Worm (Caenorhabditis elegans) whole organism, L3 larva: ENCODE measurements around the gene vdac-1.

Source experiments
- R02D3.7 ChIP-seq: fragments of 150-350 bp; optimal IDR thresholded peaks from 2 replicates; lab custom pipeline; 2014; ENCODE audit warnings: missing biosample characterization, missing genetic modification characterization
- aly-2 ChIP-seq: fragments of 150-350 bp; optimal IDR thresholded peaks from 2 replicates; lab custom pipeline; 2014; ENCODE audit warnings: missing biosample characterization, missing genetic modification characterization
- ama-1 ChIP-seq: fragments of 150-350 bp; optimal IDR thresholded peaks from 2 replicates; lab custom pipeline; 2018
- ceh-16 ChIP-seq: sonication (generic microtip); optimal IDR thresholded peaks from 2 replicates; lab custom pipeline; 2017; ENCODE audit warnings: missing biosample characterization, missing genetic modification characterization
- ceh-28 ChIP-seq: fragments of 150-350 bp; optimal IDR thresholded peaks from 2 replicates; lab custom pipeline; 2014; ENCODE audit warnings: missing biosample characterization, missing genetic modification reagents, missing genetic modification characterization
- ceh-82 ChIP-seq: fragments of 150-350 bp; optimal IDR thresholded peaks from 2 replicates; lab custom pipeline; 2014; ENCODE audit warnings: missing biosample characterization, missing genetic modification characterization
- ceh-9 ChIP-seq: sonication (generic microtip); optimal IDR thresholded peaks from 2 replicates; lab custom pipeline; 2018; ENCODE audit warnings: missing biosample characterization, missing genetic modification characterization
- daf-12 ChIP-seq: fragments of 150-350 bp; optimal IDR thresholded peaks from 2 replicates; lab custom pipeline; 2014; ENCODE audit warnings: missing biosample characterization, missing genetic modification reagents, missing genetic modification characterization
- egl-27 ChIP-seq: sonication (generic microtip); optimal IDR thresholded peaks from 4 replicates; lab custom pipeline; 2017; ENCODE audit warnings: missing biosample characterization, missing genetic modification reagents, missing genetic modification characterization
- egl-5 ChIP-seq: fragments of 150-350 bp; optimal IDR thresholded peaks from 2 replicates; lab custom pipeline; 2017; ENCODE audit warnings: missing biosample characterization, missing genetic modification reagents, missing genetic modification characterization, inconsistent platforms
- elt-1 ChIP-seq: fragments of 150-350 bp; optimal IDR thresholded peaks from 2 replicates; lab custom pipeline; 2014; ENCODE audit warnings: missing biosample characterization, missing genetic modification characterization
- elt-2 ChIP-seq: sonication (generic microtip); optimal IDR thresholded peaks from 2 replicates; lab custom pipeline; 2016; ENCODE audit warnings: missing genetic modification reagents, mild to moderate bottlenecking, missing genetic modification characterization, missing compliant biosample characterization
- elt-3 ChIP-seq, 3 experiments: fragments of 150-350 bp in 1 of 3; sonication (generic microtip) in 2 of 3; optimal IDR thresholded peaks; 2 replicates in 2 of 3; 4 replicates in 1 of 3; lab custom pipeline; 2014 to 2017; ENCODE audit warnings: missing biosample characterization in 3 of 3, missing genetic modification characterization in 3 of 3
- eor-1 ChIP-seq, 2 experiments: fragments of 150-350 bp; optimal IDR thresholded peaks; 2 replicates each; lab custom pipeline; 2014 to 2018; ENCODE audit warnings: missing biosample characterization in 2 of 2, missing genetic modification characterization in 2 of 2
- fkh-10 ChIP-seq: sonication (generic microtip); optimal IDR thresholded peaks from 2 replicates; lab custom pipeline; 2017; ENCODE audit warnings: missing biosample characterization, missing genetic modification reagents, missing genetic modification characterization
- fkh-2 ChIP-seq: fragments of 150-350 bp; optimal IDR thresholded peaks from 2 replicates; lab custom pipeline; 2014; ENCODE audit warnings: missing biosample characterization, missing genetic modification reagents, missing genetic modification characterization
- fos-1 ChIP-seq: fragments of 150-350 bp; optimal IDR thresholded peaks from 2 replicates; lab custom pipeline; 2014; ENCODE audit warnings: missing biosample characterization, missing genetic modification characterization
- hmg-11 ChIP-seq: sonication (generic microtip); optimal IDR thresholded peaks from 2 replicates; lab custom pipeline; 2016; ENCODE audit warnings: missing genetic modification characterization, missing compliant biosample characterization
- jun-1 ChIP-seq: fragments of 150-350 bp; optimal IDR thresholded peaks from 2 replicates; lab custom pipeline; 2014; ENCODE audit warnings: missing biosample characterization, missing genetic modification reagents, missing genetic modification characterization
- lin-15B ChIP-seq: fragments of 150-350 bp; optimal IDR thresholded peaks from 2 replicates; lab custom pipeline; 2014; ENCODE audit warnings: missing biosample characterization, missing genetic modification characterization
- lin-39 ChIP-seq: fragments of 150-350 bp; optimal IDR thresholded peaks from 2 replicates; lab custom pipeline; 2018; ENCODE audit warnings: missing biosample characterization, missing genetic modification reagents, missing genetic modification characterization
- lsy-12 ChIP-seq: sonication (generic microtip); optimal IDR thresholded peaks from 2 replicates; lab custom pipeline; 2016; ENCODE audit warnings: mild to moderate bottlenecking, missing genetic modification characterization, missing compliant biosample characterization
- mdl-1 ChIP-seq: fragments of 150-350 bp; optimal IDR thresholded peaks from 2 replicates; lab custom pipeline; 2014; ENCODE audit warnings: missing biosample characterization, missing genetic modification characterization
- mml-1 ChIP-seq: fragments of 150-350 bp; sonication (generic microtip); optimal IDR thresholded peaks from 3 replicates; lab custom pipeline; 2014; ENCODE audit warnings: missing biosample characterization, missing genetic modification characterization
- nfya-1 ChIP-seq: sonication (generic microtip); optimal IDR thresholded peaks from 2 replicates; lab custom pipeline; 2017; ENCODE audit warnings: missing genetic modification characterization, mild to moderate bottlenecking, missing compliant biosample characterization, antibody characterized with exemption, moderate library complexity; ENCODE audit not compliant: insufficient read depth
- nhr-11 ChIP-seq: fragments of 150-350 bp; optimal IDR thresholded peaks from 2 replicates; lab custom pipeline; 2014; ENCODE audit warnings: missing biosample characterization, missing genetic modification characterization
- nhr-12 ChIP-seq: fragments of 150-350 bp; optimal IDR thresholded peaks from 2 replicates; lab custom pipeline; 2014; ENCODE audit warnings: missing biosample characterization, missing genetic modification characterization
- nhr-23 ChIP-seq: fragments of 150-350 bp; optimal IDR thresholded peaks from 2 replicates; lab custom pipeline; 2014; ENCODE audit warnings: missing biosample characterization, missing genetic modification reagents, missing genetic modification characterization
- nhr-237 ChIP-seq: fragments of 150-350 bp; optimal IDR thresholded peaks from 2 replicates; lab custom pipeline; 2014; ENCODE audit warnings: missing biosample characterization, missing genetic modification characterization
- nhr-25 ChIP-seq: sonication (generic microtip); optimal IDR thresholded peaks from 2 replicates; lab custom pipeline; 2017; ENCODE audit warnings: missing biosample characterization, missing genetic modification characterization
- nhr-28 ChIP-seq: fragments of 150-350 bp; optimal IDR thresholded peaks from 2 replicates; lab custom pipeline; 2014; ENCODE audit warnings: missing biosample characterization, missing genetic modification characterization
- nhr-43 ChIP-seq: sonication (generic microtip); optimal IDR thresholded peaks from 2 replicates; lab custom pipeline; 2016; ENCODE audit warnings: mild to moderate bottlenecking, missing genetic modification characterization, missing compliant biosample characterization; ENCODE audit not compliant: poor library complexity, severe bottlenecking
- nhr-67 ChIP-seq: fragments of 150-350 bp; optimal IDR thresholded peaks from 2 replicates; lab custom pipeline; 2014; ENCODE audit warnings: missing biosample characterization, missing genetic modification characterization
- nhr-76 ChIP-seq: fragments of 150-350 bp; sonication (generic microtip); optimal IDR thresholded peaks from 5 replicates; lab custom pipeline; 2014; ENCODE audit warnings: missing biosample characterization, missing genetic modification characterization
- nhr-77 ChIP-seq: fragments of 150-350 bp; optimal IDR thresholded peaks from 2 replicates; lab custom pipeline; 2014; ENCODE audit warnings: missing biosample characterization, missing genetic modification characterization
- pha-4 ChIP-seq: fragments of 150-350 bp; optimal IDR thresholded peaks from 2 replicates; lab custom pipeline; 2014; ENCODE audit warnings: missing biosample characterization, missing genetic modification reagents, missing genetic modification characterization
- pqm-1 ChIP-seq: fragments of 150-350 bp; optimal IDR thresholded peaks from 2 replicates; lab custom pipeline; 2017; ENCODE audit warnings: missing biosample characterization, missing genetic modification characterization, inconsistent platforms
- sea-2 ChIP-seq: fragments of 150-350 bp; sonication (generic microtip); optimal IDR thresholded peaks from 4 replicates; lab custom pipeline; 2014; ENCODE audit warnings: missing biosample characterization, missing genetic modification reagents, missing genetic modification characterization
- skn-1 ChIP-seq: fragments of 150-350 bp; optimal IDR thresholded peaks from 2 replicates; lab custom pipeline; 2014; ENCODE audit warnings: missing biosample characterization, missing genetic modification characterization
- snpc-4 ChIP-seq: fragments of 150-350 bp; optimal IDR thresholded peaks from 2 replicates; lab custom pipeline; 2014; ENCODE audit warnings: missing biosample characterization, missing genetic modification characterization
- tbx-2 ChIP-seq: sonication (generic microtip); optimal IDR thresholded peaks from 2 replicates; lab custom pipeline; 2016; ENCODE audit warnings: mild to moderate bottlenecking, missing genetic modification characterization, missing compliant biosample characterization
- unc-39 ChIP-seq: sonication (generic microtip); optimal IDR thresholded peaks from 4 replicates; lab custom pipeline; 2017; ENCODE audit warnings: missing biosample characterization, missing genetic modification characterization
- unc-62 ChIP-seq: fragments of 150-350 bp; sonication (generic microtip); optimal IDR thresholded peaks from 4 replicates; lab custom pipeline; 2014; ENCODE audit warnings: missing biosample characterization, missing genetic modification reagents, missing genetic modification characterization
- zag-1 ChIP-seq: fragments of 150-350 bp; optimal IDR thresholded peaks from 2 replicates; lab custom pipeline; 2014; ENCODE audit warnings: missing biosample characterization, missing genetic modification characterization

The vdac-1 gene

DNA sequence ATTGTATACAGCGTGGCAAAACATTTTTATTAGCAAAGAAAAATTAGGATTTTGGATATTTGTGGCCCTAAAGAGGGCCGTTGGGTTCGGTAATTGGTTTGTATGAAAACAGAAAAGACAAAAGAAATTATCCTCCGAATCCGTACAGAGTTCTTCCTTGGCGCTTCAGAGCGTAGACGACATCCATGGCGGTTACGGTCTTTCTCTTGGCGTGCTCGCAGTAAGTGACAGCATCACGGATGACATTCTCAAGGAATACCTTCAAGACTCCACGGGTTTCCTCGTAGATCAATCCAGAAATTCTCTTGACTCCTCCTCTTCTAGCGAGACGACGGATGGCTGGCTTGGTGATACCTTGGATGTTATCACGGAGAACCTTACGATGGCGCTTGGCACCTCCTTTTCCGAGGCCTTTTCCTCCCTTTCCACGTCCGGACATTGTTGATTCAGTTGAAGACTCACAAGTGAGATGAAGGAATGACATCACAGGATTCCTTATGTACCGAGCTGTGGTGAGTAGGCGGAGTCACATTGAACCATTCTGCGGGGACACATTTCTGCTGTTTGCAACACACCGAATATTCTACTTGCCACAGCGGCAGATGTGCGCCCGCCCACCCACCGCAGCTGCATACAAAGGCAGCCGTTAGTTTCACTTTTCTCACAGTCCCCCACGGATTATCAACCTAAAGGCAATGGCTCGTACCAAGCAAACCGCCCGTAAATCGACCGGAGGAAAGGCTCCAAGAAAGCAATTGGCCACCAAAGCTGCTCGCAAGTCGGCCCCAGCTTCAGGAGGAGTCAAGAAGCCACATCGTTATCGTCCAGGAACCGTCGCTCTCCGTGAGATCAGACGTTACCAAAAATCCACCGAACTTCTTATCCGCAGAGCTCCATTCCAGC, 19.9 kb downstream of the vdac-1 start, which contains the start of the genes his-60 and his-59:
Gene his-60, minus strand, starts transcription at position 439 of the 903 bp plus-strand sequence.
Gene his-59, plus strand, starts transcription at position 696 of the 903 bp plus-strand sequence.
- TF ChIP-seq nhr-11 = no peak
- peak; percentile 6 for TF ChIP-seq snpc-4 (tag; lab: Kevin White, UChicago)
- TF ChIP-seq tbx-2 (tag; lab: Kevin White, UChicago) = no peak
- no peak for TF ChIP-seq ceh-82 (tag; lab: Kevin White, UChicago)
- TF ChIP-seq nhr-12 = no peak
- no peak for TF ChIP-seq unc-62
- peak; percentile 43 for TF ChIP-seq pha-4
- no peak for TF ChIP-seq nhr-28 (tag; lab: Kevin White, UChicago)
- TF ChIP-seq nhr-237 (tag; lab: Kevin White, UChicago) = no peak
- TF ChIP-seq eor-1 (tag; optimal IDR thresholded peaks at IDR 0.05; lab: Kevin White, UChicago) = no peak
- TF ChIP-seq jun-1 (tag; lab: Kevin White, UChicago) = no peak
- TF ChIP-seq daf-12 (tag; lab: Kevin White, UChicago) = no peak
- TF ChIP-seq elt-3 (tag; optimal IDR thresholded peaks at IDR 0.05; lab: Kevin White, UChicago) = no peak
- peak; percentile 27 for TF ChIP-seq elt-2
- TF ChIP-seq pqm-1 (tag; lab: Kevin White, UChicago) = peak; percentile 33
- no peak for TF ChIP-seq elt-1 (tag; lab: Kevin White, UChicago)
- TF ChIP-seq ama-1 (lab: Kevin White, UChicago) = no peak
- TF ChIP-seq hmg-11 (tag; lab: Kevin White, UChicago) = no peak
- TF ChIP-seq nhr-25 = peak; percentile 90
- no peak for TF ChIP-seq sea-2 (GFP tag; lab: Kevin White, UChicago)
- no peak for TF ChIP-seq egl-5
- no peak for TF ChIP-seq fkh-2
- peak; percentile 4 for TF ChIP-seq lin-15B (tag; lab: Kevin White, UChicago)
- no peak for TF ChIP-seq R02D3.7
- TF ChIP-seq nhr-67 = no peak
- no peak for TF ChIP-seq ceh-16 (tag; lab: Kevin White, UChicago)
- TF ChIP-seq aly-2 = no peak
- no peak for TF ChIP-seq zag-1 (tag; lab: Kevin White, UChicago)
- peak; percentile 51 for TF ChIP-seq nhr-43 (tag; lab: Kevin White, UChicago)
- TF ChIP-seq nhr-77 = no peak
- no peak for TF ChIP-seq unc-39
- no peak for TF ChIP-seq ceh-9 (tag; lab: Kevin White, UChicago)
- peak; percentile 6 for TF ChIP-seq lsy-12 (tag; lab: Kevin White, UChicago)
- TF ChIP-seq fos-1 = no peak

DNA sequence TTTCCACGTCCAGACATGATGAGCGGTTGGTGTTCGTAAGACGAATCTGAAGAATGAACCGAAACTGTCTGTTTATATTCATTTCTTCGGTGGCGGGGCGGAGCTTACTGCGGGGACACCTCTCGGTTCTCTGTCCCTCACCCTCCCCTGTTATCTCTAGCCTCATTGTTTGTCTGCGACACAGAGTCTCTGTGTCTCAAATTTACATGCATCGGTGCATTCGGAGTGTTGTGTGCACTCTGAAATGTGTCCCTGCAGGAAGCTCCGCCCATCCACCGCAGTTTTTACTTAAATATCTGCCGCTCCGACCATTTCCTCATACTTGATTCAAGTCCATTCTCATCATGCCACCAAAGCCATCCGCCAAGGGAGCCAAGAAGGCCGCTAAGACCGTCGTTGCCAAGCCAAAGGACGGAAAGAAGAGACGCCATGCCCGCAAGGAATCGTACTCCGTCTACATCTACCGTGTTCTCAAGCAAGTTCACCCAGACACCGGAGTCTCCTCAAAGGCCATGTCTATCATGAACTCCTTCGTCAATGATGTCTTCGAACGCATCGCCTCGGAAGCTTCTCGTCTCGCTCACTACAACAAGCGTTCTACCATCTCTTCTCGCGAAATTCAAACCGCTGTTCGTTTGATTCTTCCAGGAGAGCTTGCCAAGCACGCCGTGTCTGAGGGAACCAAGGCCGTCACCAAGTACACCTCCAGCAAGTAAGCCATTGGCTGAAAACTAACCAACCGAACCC, 21.3 kb downstream of the vdac-1 start, which contains the start of the genes his-61 and his-62:
Gene his-61, minus strand, starts transcription at position 17 of the 747 bp plus-strand sequence.
Gene his-62, plus strand, starts transcription at position 345 of the 747 bp plus-strand sequence.
- TF ChIP-seq ceh-28 (tag; lab: Kevin White, UChicago) (no peak), mml-1 (tag; lab: Kevin White, UChicago) (no peak), nhr-77 (no peak), skn-1 (tag; lab: Kevin White, UChicago) (no peak), elt-2 (peak; percentile 83), fos-1 (no peak), ceh-9 (tag; lab: Kevin White, UChicago) (no peak), jun-1 (tag; lab: Kevin White, UChicago) (peak; percentile 43), zag-1 (tag; lab: Kevin White, UChicago) (no peak), egl-27 (tag; lab: Kevin White, UChicago) (no peak), fkh-10 (no peak), lin-39 (no peak), eor-1 (tag; optimal IDR thresholded peaks at IDR 0.05; lab: Kevin White, UChicago) (no peak), sea-2 (GFP tag; lab: Kevin White, UChicago) (no peak), nhr-67 (no peak), unc-62 (no peak), lsy-12 (tag; lab: Kevin White, UChicago) (peak; percentile 63), snpc-4 (tag; lab: Kevin White, UChicago) (peak; percentile 82), ceh-82 (tag; lab: Kevin White, UChicago) (no peak), fkh-2 (no peak), nfya-1 (tag; lab: Kevin White, UChicago) (peak; percentile 49), mdl-1 (no peak), pqm-1 (tag; lab: Kevin White, UChicago) (peak; percentile 52), nhr-43 (tag; lab: Kevin White, UChicago) (peak; percentile 18), nhr-11 (no peak), nhr-237 (tag; lab: Kevin White, UChicago) (no peak), R02D3.7 (no peak), elt-3 (tag; optimal IDR thresholded peaks at IDR 0.05; lab: Kevin White, UChicago) (no peak), lin-15B (tag; lab: Kevin White, UChicago) (peak; percentile 13), ama-1 (lab: Kevin White, UChicago) (no peak), nhr-23 (tag; lab: Kevin White, UChicago) (no peak), ceh-16 (tag; lab: Kevin White, UChicago) (no peak), daf-12 (tag; lab: Kevin White, UChicago) (no peak), tbx-2 (tag; lab: Kevin White, UChicago) (no peak), nhr-25 (peak; percentile 85), unc-39 (no peak), nhr-12 (no peak), nhr-76 (tag; lab: Kevin White, UChicago) (no peak), egl-5 (no peak), hmg-11 (tag; lab: Kevin White, UChicago) (no peak), nhr-28 (tag; lab: Kevin White, UChicago) (no peak)
